Fruit fly (Drosophila melanogaster): ENCODE data around the gene CG31528.

CG31528 gene

dm6 chr3R:4394654-4395581 is 21.3 kb upstream of the CG31528 start (continued):
- TF ChIP-seq Max (GFP tag; optimal IDR thresholded peaks at IDR 0.05) (peak; percentile 85), tx (GFP tag; optimal IDR thresholded peaks at IDR 0.05) (peak; percentile 84), CG1832 (GFP tag; optimal IDR thresholded peaks at IDR 0.05) (no peak), Aef1 (GFP tag; IDR thresholded peaks at IDR 0.05) (peak; percentile 83), Ssrp (tag; optimal IDR thresholded peaks at IDR 0.05) (peak; percentile 76), ewg (GFP tag; optimal IDR thresholded peaks at IDR 0.05) (peak; percentile 77), D19A (tag; optimal IDR thresholded peaks at IDR 0.05) (peak; percentile 99), disco-r (GFP tag; optimal IDR thresholded peaks at IDR 0.05) (peak; percentile 87), CG8924 (tag; optimal IDR thresholded peaks at IDR 0.05) (peak; percentile 91), br (optimal IDR thresholded peaks at IDR 0.05) (no peak), lilli (GFP tag; optimal IDR thresholded peaks at IDR 0.05) (peak; percentile 90), CG8089 (GFP tag; optimal IDR thresholded peaks at IDR 0.05) (peak; percentile 74), bigmax (GFP tag; optimal IDR thresholded peaks at IDR 0.05) (no peak), Eip74EF (GFP tag; optimal IDR thresholded peaks at IDR 0.05) (peak in 1 of 2 experiments; percentile 85), odd (GFP tag; optimal IDR thresholded peaks at IDR 0.05) (peak; percentile 76), CG3995 (GFP tag; optimal IDR thresholded peaks at IDR 0.05) (peak; percentile 47), ash1 (GFP tag; optimal IDR thresholded peaks at IDR 0.05) (peak; percentile 4), CG31365 (tag; optimal IDR thresholded peaks at IDR 0.05) (peak; percentile 80), nom (GFP tag; optimal IDR thresholded peaks at IDR 0.05) (no peak), org-1 (GFP tag; optimal IDR thresholded peaks at IDR 0.05) (peak; percentile 90), CG11504 (tag; optimal IDR thresholded peaks at IDR 0.05) (peak; percentile 92), fd96Cb (tag; optimal IDR thresholded peaks at IDR 0.05) (peak; percentile 84), bbx (GFP tag; IDR thresholded peaks at IDR 0.05; ENCODE audit: partially characterized antibody) (no peak), tin (GFP tag; optimal IDR thresholded peaks at IDR 0.05) (peak; percentile 75), Atf-2 (GFP tag; optimal IDR thresholded peaks at IDR 0.05) (peak; percentile 79), salm (tag; optimal IDR thresholded peaks at IDR 0.05) (peak; percentile 87), Optix (GFP tag; IDR thresholded peaks at IDR 0.05) (peak; percentile 87), Dbx (GFP tag; IDR thresholded peaks at IDR 0.05) (peak; percentile 89), lmd (GFP tag; IDR thresholded peaks at IDR 0.05) (peak; percentile 88), CG1792 (GFP tag; optimal IDR thresholded peaks at IDR 0.05) (peak; percentile 90), CG11085 (GFP tag; IDR thresholded peaks at IDR 0.05) (peak; percentile 58), CG12391 (tag; optimal IDR thresholded peaks at IDR 0.05) (peak; percentile 88), sd (tag; optimal IDR thresholded peaks at IDR 0.05) (no peak), C15 (GFP tag; IDR thresholded peaks at IDR 0.05) (0 out of 3 replicates have a peak, but pooled peaks have one; percentile 41), CG10654 (GFP tag; optimal IDR thresholded peaks at IDR 0.05) (peak; percentile 81), grau (tag; optimal IDR thresholded peaks at IDR 0.05) (peak; percentile 90), CG32772 (GFP tag; IDR thresholded peaks at IDR 0.05) (peak; percentile 86), MESR4 (GFP tag; optimal IDR thresholded peaks at IDR 0.05) (peak; percentile 19), CG14860 (GFP tag; IDR thresholded peaks at IDR 0.05; ENCODE audit: partially characterized antibody) (no peak), unpg (GFP tag; optimal IDR thresholded peaks at IDR 0.05) (peak; percentile 90), tap (tag; optimal IDR thresholded peaks at IDR 0.05) (peak; percentile 85), CG3726 (GFP tag; IDR thresholded peaks at IDR 0.05) (peak; percentile 75), phol (tag; optimal IDR thresholded peaks at IDR 0.05) (peak; percentile 86), btn (GFP tag; optimal IDR thresholded peaks at IDR 0.05) (peak; percentile 82), zf30C (GFP tag; optimal IDR thresholded peaks at IDR 0.05) (no peak), HLH54F (GFP tag; optimal IDR thresholded peaks at IDR 0.05) (peak; percentile 88), CG12769 (tag; optimal IDR thresholded peaks at IDR 0.05) (peak; percentile 97), CG5180 (GFP tag; optimal IDR thresholded peaks at IDR 0.05) (peak; percentile 79)
